Worm (Caenorhabditis elegans) whole organism, L3 larva: ENCODE measurements around the gene ZK795.3.

ENCODE experiments used
- R02D3.7 ChIP-seq: fragments of 150-350 bp; optimal IDR thresholded peaks from 2 replicates; lab custom pipeline; 2014; ENCODE audit warnings: missing biosample characterization, missing genetic modification characterization
- ZK546.5 ChIP-seq: sonication (generic microtip); optimal IDR thresholded peaks from 2 replicates; lab custom pipeline; 2017; ENCODE audit warnings: missing biosample characterization, missing genetic modification characterization
- ama-1 ChIP-seq: fragments of 150-350 bp; optimal IDR thresholded peaks from 2 replicates; lab custom pipeline; 2018
- ceh-16 ChIP-seq: sonication (generic microtip); optimal IDR thresholded peaks from 2 replicates; lab custom pipeline; 2017; ENCODE audit warnings: missing biosample characterization, missing genetic modification characterization
- ceh-28 ChIP-seq: fragments of 150-350 bp; optimal IDR thresholded peaks from 2 replicates; lab custom pipeline; 2014; ENCODE audit warnings: missing biosample characterization, missing genetic modification reagents, missing genetic modification characterization
- ceh-9 ChIP-seq: sonication (generic microtip); optimal IDR thresholded peaks from 2 replicates; lab custom pipeline; 2018; ENCODE audit warnings: missing biosample characterization, missing genetic modification characterization
- daf-12 ChIP-seq: fragments of 150-350 bp; optimal IDR thresholded peaks from 2 replicates; lab custom pipeline; 2014; ENCODE audit warnings: missing biosample characterization, missing genetic modification reagents, missing genetic modification characterization
- egl-5 ChIP-seq: fragments of 150-350 bp; optimal IDR thresholded peaks from 2 replicates; lab custom pipeline; 2017; ENCODE audit warnings: missing biosample characterization, missing genetic modification reagents, missing genetic modification characterization, inconsistent platforms
- elt-1 ChIP-seq: fragments of 150-350 bp; optimal IDR thresholded peaks from 2 replicates; lab custom pipeline; 2014; ENCODE audit warnings: missing biosample characterization, missing genetic modification characterization
- elt-2 ChIP-seq: sonication (generic microtip); optimal IDR thresholded peaks from 2 replicates; lab custom pipeline; 2016; ENCODE audit warnings: missing genetic modification reagents, mild to moderate bottlenecking, missing genetic modification characterization, missing compliant biosample characterization
- eor-1 ChIP-seq, 2 experiments: fragments of 150-350 bp; optimal IDR thresholded peaks; 2 replicates each; lab custom pipeline; 2014 to 2018; ENCODE audit warnings: missing biosample characterization in 2 of 2, missing genetic modification characterization in 2 of 2
- fkh-10 ChIP-seq: sonication (generic microtip); optimal IDR thresholded peaks from 2 replicates; lab custom pipeline; 2017; ENCODE audit warnings: missing biosample characterization, missing genetic modification reagents, missing genetic modification characterization
- fkh-2 ChIP-seq: fragments of 150-350 bp; optimal IDR thresholded peaks from 2 replicates; lab custom pipeline; 2014; ENCODE audit warnings: missing biosample characterization, missing genetic modification reagents, missing genetic modification characterization
- hmg-11 ChIP-seq: sonication (generic microtip); optimal IDR thresholded peaks from 2 replicates; lab custom pipeline; 2016; ENCODE audit warnings: missing genetic modification characterization, missing compliant biosample characterization
- jun-1 ChIP-seq: fragments of 150-350 bp; optimal IDR thresholded peaks from 2 replicates; lab custom pipeline; 2014; ENCODE audit warnings: missing biosample characterization, missing genetic modification reagents, missing genetic modification characterization
- lin-15B ChIP-seq: fragments of 150-350 bp; optimal IDR thresholded peaks from 2 replicates; lab custom pipeline; 2014; ENCODE audit warnings: missing biosample characterization, missing genetic modification characterization
- mdl-1 ChIP-seq: fragments of 150-350 bp; optimal IDR thresholded peaks from 2 replicates; lab custom pipeline; 2014; ENCODE audit warnings: missing biosample characterization, missing genetic modification characterization
- mml-1 ChIP-seq: fragments of 150-350 bp; sonication (generic microtip); optimal IDR thresholded peaks from 3 replicates; lab custom pipeline; 2014; ENCODE audit warnings: missing biosample characterization, missing genetic modification characterization
- nfya-1 ChIP-seq: sonication (generic microtip); optimal IDR thresholded peaks from 2 replicates; lab custom pipeline; 2017; ENCODE audit warnings: missing genetic modification characterization, mild to moderate bottlenecking, missing compliant biosample characterization, antibody characterized with exemption, moderate library complexity; ENCODE audit not compliant: insufficient read depth
- nhr-23 ChIP-seq: fragments of 150-350 bp; optimal IDR thresholded peaks from 2 replicates; lab custom pipeline; 2014; ENCODE audit warnings: missing biosample characterization, missing genetic modification reagents, missing genetic modification characterization
- nhr-237 ChIP-seq: fragments of 150-350 bp; optimal IDR thresholded peaks from 2 replicates; lab custom pipeline; 2014; ENCODE audit warnings: missing biosample characterization, missing genetic modification characterization
- nhr-28 ChIP-seq: fragments of 150-350 bp; optimal IDR thresholded peaks from 2 replicates; lab custom pipeline; 2014; ENCODE audit warnings: missing biosample characterization, missing genetic modification characterization
- nhr-43 ChIP-seq: sonication (generic microtip); optimal IDR thresholded peaks from 2 replicates; lab custom pipeline; 2016; ENCODE audit warnings: mild to moderate bottlenecking, missing genetic modification characterization, missing compliant biosample characterization; ENCODE audit not compliant: poor library complexity, severe bottlenecking
- nhr-76 ChIP-seq: fragments of 150-350 bp; sonication (generic microtip); optimal IDR thresholded peaks from 5 replicates; lab custom pipeline; 2014; ENCODE audit warnings: missing biosample characterization, missing genetic modification characterization
- pha-4 ChIP-seq: fragments of 150-350 bp; optimal IDR thresholded peaks from 2 replicates; lab custom pipeline; 2014; ENCODE audit warnings: missing biosample characterization, missing genetic modification reagents, missing genetic modification characterization
- pqm-1 ChIP-seq: fragments of 150-350 bp; optimal IDR thresholded peaks from 2 replicates; lab custom pipeline; 2017; ENCODE audit warnings: missing biosample characterization, missing genetic modification characterization, inconsistent platforms
- skn-1 ChIP-seq: fragments of 150-350 bp; optimal IDR thresholded peaks from 2 replicates; lab custom pipeline; 2014; ENCODE audit warnings: missing biosample characterization, missing genetic modification characterization
- snpc-4 ChIP-seq: fragments of 150-350 bp; optimal IDR thresholded peaks from 2 replicates; lab custom pipeline; 2014; ENCODE audit warnings: missing biosample characterization, missing genetic modification characterization
- tbx-2 ChIP-seq: sonication (generic microtip); optimal IDR thresholded peaks from 2 replicates; lab custom pipeline; 2016; ENCODE audit warnings: mild to moderate bottlenecking, missing genetic modification characterization, missing compliant biosample characterization
- unc-62 ChIP-seq: fragments of 150-350 bp; sonication (generic microtip); optimal IDR thresholded peaks from 4 replicates; lab custom pipeline; 2014; ENCODE audit warnings: missing biosample characterization, missing genetic modification reagents, missing genetic modification characterization
- ztf-11 ChIP-seq: fragments of 150-350 bp; optimal IDR thresholded peaks from 2 replicates; lab custom pipeline; 2014; ENCODE audit warnings: missing biosample characterization, missing genetic modification characterization
- ztf-4 ChIP-seq: fragments of 150-350 bp; optimal IDR thresholded peaks from 2 replicates; lab custom pipeline; 2014; ENCODE audit warnings: missing biosample characterization, missing genetic modification characterization

The ZK795.3 gene

ce11 chrIV:12558925-12559450 is at the start of gene ZK795.3, which contains the start of gene ZK795.2:
Gene ZK795.3, plus strand, starts transcription at chrIV:12559365.
Gene ZK795.2, minus strand, starts transcription at chrIV:12558975.
- TF ChIP-seq eor-1 (tag; optimal IDR thresholded peaks at IDR 0.05; lab: Kevin White, UChicago) (peak in 1 of 2 experiments; percentile 18), hmg-11 (tag; lab: Kevin White, UChicago) (peak; percentile 61), ceh-28 (tag; lab: Kevin White, UChicago) (peak; percentile 37), tbx-2 (tag; lab: Kevin White, UChicago) (no peak), ZK546.5 (tag; lab: Kevin White, UChicago) (no peak), nfya-1 (tag; lab: Kevin White, UChicago) (peak; percentile 71), ztf-11 (tag; lab: Kevin White, UChicago) (no peak), ceh-16 (tag; lab: Kevin White, UChicago) (no peak), fkh-10 (GFP tag; lab: Kevin White, UChicago) (no peak), nhr-23 (tag; lab: Kevin White, UChicago) (peak; percentile 53), snpc-4 (tag; lab: Kevin White, UChicago) (peak; percentile 47), pha-4 (tag; lab: Kevin White, UChicago) (peak; percentile 90), nhr-43 (peak; percentile 18), fkh-2 (tag; lab: Kevin White, UChicago) (no peak), elt-2 (peak; percentile 6), lin-15B (tag; lab: Kevin White, UChicago) (peak; percentile 39)
- TF ChIP-seq, all 47 proteins: peak for 10

- TF ChIP-seq skn-1: no peak
- no peak for TF ChIP-seq nhr-28 (tag; lab: Kevin White, UChicago)
- TF ChIP-seq elt-1 (tag; lab: Kevin White, UChicago): no peak
- no peak for TF ChIP-seq nhr-76 (tag; lab: Kevin White, UChicago)
- no peak for TF ChIP-seq mdl-1 (tag; lab: Kevin White, UChicago)
- TF ChIP-seq nhr-23 (tag; lab: Kevin White, UChicago): no peak
- TF ChIP-seq ama-1 (lab: Kevin White, UChicago): no peak
- no peak for TF ChIP-seq elt-2
- no peak for TF ChIP-seq hmg-11 (tag; lab: Kevin White, UChicago)
- TF ChIP-seq unc-62 (GFP tag; lab: Kevin White, UChicago): no peak
Observed at ce11 chrIV:12520150-12520549, 39.0 kb upstream of the ZK795.3 start, which contains the start of gene tsp-4. Gene tsp-4, minus strand, starts transcription at chrIV:12520250.

ce11 chrIV:12522521-12522920 is 36.6 kb upstream of the ZK795.3 start, which contains the start of gene sru-13:
Gene sru-13, minus strand, starts transcription at chrIV:12522621.
- TF ChIP-seq jun-1 (tag; lab: Kevin White, UChicago) (no peak), pha-4 (tag; lab: Kevin White, UChicago) (no peak), nhr-28 (tag; lab: Kevin White, UChicago) (no peak), ceh-9 (no peak), pqm-1 (no peak), mml-1 (tag; lab: Kevin White, UChicago) (no peak), ztf-11 (tag; lab: Kevin White, UChicago) (no peak), mdl-1 (tag; lab: Kevin White, UChicago) (no peak)

- TF ChIP-seq nhr-237 (tag; lab: Kevin White, UChicago): no peak
- no peak for TF ChIP-seq egl-5 (tag; lab: Kevin White, UChicago)
- no peak for TF ChIP-seq elt-1 (tag; lab: Kevin White, UChicago)
- TF ChIP-seq nfya-1 (tag; lab: Kevin White, UChicago): no peak
- no peak for TF ChIP-seq fkh-2 (tag; lab: Kevin White, UChicago)
- TF ChIP-seq nhr-28 (tag; lab: Kevin White, UChicago): no peak
- TF ChIP-seq ztf-4 (tag; lab: Kevin White, UChicago): no peak
- no peak for TF ChIP-seq elt-2
- TF ChIP-seq ztf-11 (tag; lab: Kevin White, UChicago): no peak
- no peak for TF ChIP-seq ZK546.5 (tag; lab: Kevin White, UChicago)
- TF ChIP-seq unc-62 (GFP tag; lab: Kevin White, UChicago): no peak
- no peak for TF ChIP-seq nhr-23 (tag; lab: Kevin White, UChicago)
- TF ChIP-seq ama-1 (lab: Kevin White, UChicago): no peak
- TF ChIP-seq R02D3.7 (tag; lab: Kevin White, UChicago): no peak
- TF ChIP-seq eor-1 (tag; optimal IDR thresholded peaks at IDR 0.05; lab: Kevin White, UChicago): no peak
- no peak for TF ChIP-seq daf-12 (tag; lab: Kevin White, UChicago)
- TF ChIP-seq, all 47 proteins: peak for 0
Observed at ce11 chrIV:12525409-12525808, 33.8 kb upstream of the ZK795.3 start, which contains the start of gene eak-4. Gene eak-4, minus strand, starts transcription at chrIV:12525509.
